Fruit fly (Drosophila melanogaster): ENCODE results near the gene CG6005.

CG6005 gene

DNA sequence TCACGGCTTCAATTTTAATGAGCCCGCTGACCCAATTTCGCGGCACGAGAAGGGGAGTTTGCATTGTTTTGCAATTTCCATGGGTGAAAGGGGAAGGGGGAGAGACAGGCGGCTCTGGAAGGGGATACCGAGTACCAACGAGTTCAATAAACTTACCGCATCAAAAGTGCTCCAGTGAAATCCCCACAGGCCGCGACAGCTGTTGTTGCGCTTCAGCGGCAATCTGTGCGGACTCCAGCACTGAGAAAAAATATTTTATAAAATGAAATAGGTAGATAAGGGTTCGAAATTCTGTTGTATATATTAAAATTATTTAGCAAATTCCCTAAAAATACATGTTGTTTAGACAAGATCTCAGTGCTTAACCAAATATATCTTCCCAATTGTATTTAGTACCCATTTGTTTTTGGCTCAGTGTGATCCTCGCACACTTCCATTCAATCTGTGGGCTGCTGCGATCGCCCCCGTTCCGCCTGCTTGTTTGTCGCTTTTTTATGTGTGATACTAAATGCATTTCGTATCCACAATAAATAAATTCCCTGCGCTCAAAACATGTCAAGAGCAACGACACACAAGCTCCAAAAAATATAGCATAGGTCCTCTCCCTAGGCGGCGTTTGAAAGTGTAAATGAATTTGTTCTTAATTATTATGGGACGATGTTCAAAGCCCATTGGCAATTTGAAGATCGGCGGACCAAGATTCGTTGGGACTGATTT lies 28.1 kb downstream of the CG6005 start (continued):
- peak; percentile 88 for TF ChIP-seq spab (GFP tag; optimal IDR thresholded peaks at IDR 0.05)
- peak; percentile 74 for TF ChIP-seq CG4318 (GFP tag; optimal IDR thresholded peaks at IDR 0.05)
- TF ChIP-seq CG3919 (GFP tag; optimal IDR thresholded peaks at IDR 0.05), result peak; percentile 96
- no peak for TF ChIP-seq fkh (GFP tag; optimal IDR thresholded peaks at IDR 0.05)
- TF ChIP-seq cyc (GFP tag; optimal IDR thresholded peaks at IDR 0.05), result peak; percentile 92
- peak; percentile 92 for TF ChIP-seq Smox (GFP tag; optimal IDR thresholded peaks at IDR 0.05)
- TF ChIP-seq CG10631 (GFP tag; optimal IDR thresholded peaks at IDR 0.05), result peak; percentile 92
- TF ChIP-seq CG7368 (GFP tag; optimal IDR thresholded peaks at IDR 0.05), result peak; percentile 94
- peak; percentile 75 for TF ChIP-seq CG16779 (tag; optimal IDR thresholded peaks at IDR 0.05)
- peak; percentile 86 for TF ChIP-seq Ets21C (GFP tag; optimal IDR thresholded peaks at IDR 0.05)
- peak; percentile 86 for TF ChIP-seq CG3032 (tag; optimal IDR thresholded peaks at IDR 0.05)
- TF ChIP-seq CG11294 (GFP tag; IDR thresholded peaks at IDR 0.05), result peak; percentile 72
- peak; percentile 93 for TF ChIP-seq lz (GFP tag; optimal IDR thresholded peaks at IDR 0.05)
- TF ChIP-seq acj6 (GFP tag; optimal IDR thresholded peaks at IDR 0.05), result peak; percentile 96
- TF ChIP-seq CG34406 (GFP tag; optimal IDR thresholded peaks at IDR 0.05), result peak; percentile 95
- TF ChIP-seq Sox102F (GFP tag; optimal IDR thresholded peaks at IDR 0.05), result peak; percentile 89
- peak; percentile 93 for TF ChIP-seq Met (GFP tag; optimal IDR thresholded peaks at IDR 0.05)
- peak; percentile 95 for TF ChIP-seq OdsH (GFP tag; optimal IDR thresholded peaks at IDR 0.05)
- TF ChIP-seq esn (GFP tag; optimal IDR thresholded peaks at IDR 0.05), result peak; percentile 94
- TF ChIP-seq Sox14 (GFP tag; optimal IDR thresholded peaks at IDR 0.05), result peak; percentile 92
- peak; percentile 99 for TF ChIP-seq Eip78C (GFP tag)
- TF ChIP-seq CG11902 (GFP tag; optimal IDR thresholded peaks at IDR 0.05), result peak; percentile 94
- peak; percentile 94 for TF ChIP-seq CG11762 (GFP tag; optimal IDR thresholded peaks at IDR 0.05; ENCODE audit: insufficient read depth)
- peak; percentile 65 for TF ChIP-seq vri (GFP tag; optimal IDR thresholded peaks at IDR 0.05)
- peak; percentile 92 for TF ChIP-seq Sox15 (GFP tag; optimal IDR thresholded peaks at IDR 0.05)
- TF ChIP-seq Blimp-1 (GFP tag; optimal IDR thresholded peaks at IDR 0.05), result peak; percentile 58
- TF ChIP-seq net (GFP tag; optimal IDR thresholded peaks at IDR 0.05), result peak; percentile 92
- peak; percentile 90 for TF ChIP-seq eg (GFP tag; IDR thresholded peaks at IDR 0.05)
- TF ChIP-seq ss (GFP tag; optimal IDR thresholded peaks at IDR 0.05), result peak; percentile 77 to 89
- TF ChIP-seq achi (GFP tag; optimal IDR thresholded peaks at IDR 0.05), result peak; percentile 94
- peak; percentile 85 for TF ChIP-seq CG6808 (GFP tag; optimal IDR thresholded peaks at IDR 0.05)
- TF ChIP-seq Hr38 (GFP tag; optimal IDR thresholded peaks at IDR 0.05), result no peak
- peak; percentile 89 for TF ChIP-seq CG8119 (GFP tag; IDR thresholded peaks at IDR 0.05)

DNA sequence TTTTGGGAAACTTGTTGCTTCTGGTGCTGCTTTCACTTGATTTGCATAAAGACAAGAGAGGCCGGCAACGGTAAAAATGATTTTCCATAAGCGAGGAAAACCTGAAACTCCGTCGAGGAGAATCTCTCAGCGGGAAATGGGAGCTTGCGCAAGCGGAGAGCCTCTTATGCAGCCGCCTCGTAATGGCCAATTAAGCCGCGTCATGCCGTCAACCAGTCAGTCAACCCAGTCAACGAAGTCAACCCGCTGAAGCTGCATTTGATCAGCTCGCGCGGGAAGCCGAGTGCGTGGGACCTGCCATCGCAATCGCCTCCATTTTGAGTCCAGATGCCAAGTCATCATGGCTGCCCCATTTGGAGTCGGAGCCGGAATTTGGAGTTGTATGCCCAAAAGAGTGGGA lies 30.7 kb downstream of the CG6005 start:
- no peak for TF ChIP-seq CG10669 (GFP tag; optimal IDR thresholded peaks at IDR 0.05)
- TF ChIP-seq CG6854 (GFP tag; optimal IDR thresholded peaks at IDR 0.05), result no peak
- no peak for TF ChIP-seq dac (GFP tag; optimal IDR thresholded peaks at IDR 0.05)
- no peak for TF ChIP-seq dsx (GFP tag; optimal IDR thresholded peaks at IDR 0.05; ENCODE audit: poor library complexity, severe bottlenecking)
- TF ChIP-seq CG11902 (GFP tag; optimal IDR thresholded peaks at IDR 0.05), result no peak
- TF ChIP-seq ss (GFP tag; optimal IDR thresholded peaks at IDR 0.05), result no peak
- no peak for TF ChIP-seq CG34406 (GFP tag; optimal IDR thresholded peaks at IDR 0.05)

DNA sequence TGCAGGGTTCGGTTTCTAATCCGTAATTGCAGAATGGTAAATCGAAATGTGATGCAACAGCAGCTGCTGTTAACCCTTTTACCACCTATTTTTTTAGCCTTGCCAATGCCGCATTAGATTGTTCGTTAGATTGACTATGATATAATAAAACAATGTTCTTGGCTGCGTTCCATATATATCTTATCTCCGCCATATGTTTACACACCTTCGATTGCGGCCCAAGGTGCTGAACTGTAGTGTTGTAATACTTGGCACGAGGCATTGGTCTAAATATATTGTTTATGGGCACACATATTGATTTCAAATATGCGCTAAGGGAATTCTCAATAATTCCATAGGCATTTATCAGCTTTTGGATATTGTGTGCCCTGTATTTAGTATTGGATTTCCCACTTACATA lies 32.1 kb downstream of the CG6005 start:
- peak; percentile 15 for TF ChIP-seq vri (GFP tag; optimal IDR thresholded peaks at IDR 0.05)
- peak; percentile 44 for TF ChIP-seq fkh (GFP tag; optimal IDR thresholded peaks at IDR 0.05)
- no peak for TF ChIP-seq Eip78C (GFP tag)
